Fruit fly (Drosophila melanogaster) whole organism, embryonic: ENCODE measurements around the gene CG13031.
A peak's percentile ranks its signal among the peaks of the same experiment; 100 is the strongest.

Experiments used
- Awh ChIP-seq: fragments of 200-800 bp; sonication (Bioruptor generic); IDR thresholded peaks from 2 replicates; pipeline ENCODE4, ENCODE4 v1.3.6; 2022; ENCODE audit warnings: missing biosample characterization, missing genetic modification characterization
- B-H2 ChIP-seq: fragments of 200-800 bp; sonication (Bioruptor generic); optimal IDR thresholded peaks from 2 replicates; lab custom pipeline; 2018; ENCODE audit warnings: missing biosample characterization, mild to moderate bottlenecking, missing genetic modification characterization
- CG10209 ChIP-seq: fragments of 200-800 bp; sonication (Bioruptor generic); optimal IDR thresholded peaks from 3 replicates; lab custom pipeline; 2017; ENCODE audit warnings: missing biosample characterization, mild to moderate bottlenecking, missing genetic modification characterization, missing genetic modification reagents
- CG11093 ChIP-seq: fragments of 200-800 bp; sonication (Bioruptor generic); IDR thresholded peaks from 3 replicates; pipeline ENCODE4 v1.3.6; 2022; ENCODE audit warnings: missing biosample characterization, missing genetic modification characterization
- CG11560 ChIP-seq: fragments of 200-800 bp; sonication (Bioruptor generic); IDR thresholded peaks from 3 replicates; pipeline ENCODE4 v1.3.6; 2022; ENCODE audit warnings: missing biosample characterization, missing genetic modification characterization
- CG12104 ChIP-seq: fragments of 200-800 bp; sonication (Bioruptor generic); optimal IDR thresholded peaks from 3 replicates; lab custom pipeline; 2016; ENCODE audit warnings: missing biosample characterization, missing genetic modification characterization
- CG12236 ChIP-seq: fragments of 200-800 bp; sonication (Bioruptor generic); optimal IDR thresholded peaks from 2 replicates; lab custom pipeline; 2016; ENCODE audit warnings: missing biosample characterization, missing genetic modification characterization
- CG12299 ChIP-seq: fragments of 200-800 bp; sonication (Bioruptor generic); optimal IDR thresholded peaks from 2 replicates; lab custom pipeline; 2018; ENCODE audit warnings: missing biosample characterization, mild to moderate bottlenecking, missing genetic modification characterization
- CG13123 ChIP-seq: fragments of 200-800 bp; sonication (Bioruptor generic); optimal IDR thresholded peaks from 2 replicates; lab custom pipeline; 2016; ENCODE audit warnings: missing biosample characterization, missing genetic modification characterization
- CG13424 ChIP-seq: fragments of 200-800 bp; sonication (Bioruptor generic); optimal IDR thresholded peaks from 2 replicates; lab custom pipeline; 2019; ENCODE audit warnings: missing biosample characterization, mild to moderate bottlenecking, missing genetic modification characterization, moderate library complexity
- CG14441 ChIP-seq: fragments of 200-800 bp; sonication (Bioruptor generic); IDR thresholded peaks from 2 replicates; pipeline ENCODE4 v1.3.6; 2022; ENCODE audit warnings: missing biosample characterization, missing genetic modification characterization
- CG15073 ChIP-seq: fragments of 200-800 bp; sonication (Bioruptor generic); optimal IDR thresholded peaks from 2 replicates; lab custom pipeline; 2016; ENCODE audit warnings: missing biosample characterization, missing genetic modification characterization
- CG1792 ChIP-seq: fragments of 200-800 bp; sonication (Bioruptor generic); optimal IDR thresholded peaks from 2 replicates; lab custom pipeline; 2016; ENCODE audit warnings: missing biosample characterization, missing genetic modification characterization
- CG18476 ChIP-seq: fragments of 200-800 bp; sonication (Bioruptor generic); optimal IDR thresholded peaks from 2 replicates; lab custom pipeline; 2016; ENCODE audit warnings: missing biosample characterization, mild to moderate bottlenecking, missing genetic modification characterization
- CG2116 ChIP-seq: fragments of 200-800 bp; sonication (Bioruptor generic); optimal IDR thresholded peaks from 3 replicates; lab custom pipeline; 2018; ENCODE audit warnings: missing biosample characterization, mild to moderate bottlenecking, missing genetic modification characterization
- CG2202 ChIP-seq: fragments of 200-800 bp; sonication (Bioruptor generic); optimal IDR thresholded peaks from 2 replicates; lab custom pipeline; 2018; ENCODE audit warnings: missing biosample characterization, mild to moderate bottlenecking, missing genetic modification characterization
- CG31388 ChIP-seq: fragments of 200-800 bp; sonication (Bioruptor generic); optimal IDR thresholded peaks from 2 replicates; lab custom pipeline; 2016; ENCODE audit warnings: missing biosample characterization, missing genetic modification characterization
- CG31441 ChIP-seq: fragments of 200-800 bp; sonication (Bioruptor generic); IDR thresholded peaks from 2 replicates; pipeline ENCODE4 v1.3.6; 2022; ENCODE audit warnings: missing biosample characterization, missing genetic modification characterization
- CG33557 ChIP-seq: fragments of 200-800 bp; sonication (Bioruptor generic); optimal IDR thresholded peaks from 2 replicates; lab custom pipeline; 2019; ENCODE audit warnings: missing biosample characterization, mild to moderate bottlenecking, missing genetic modification characterization, moderate library complexity
- CG34376 ChIP-seq: fragments of 200-800 bp; sonication (Bioruptor generic); optimal IDR thresholded peaks from 2 replicates; lab custom pipeline; 2018; ENCODE audit warnings: missing biosample characterization, mild to moderate bottlenecking, missing genetic modification characterization
- CG5245 ChIP-seq: fragments of 200-800 bp; sonication (Bioruptor generic); optimal IDR thresholded peaks from 3 replicates; lab custom pipeline; 2016; ENCODE audit warnings: missing biosample characterization, missing genetic modification characterization
- CG7963 ChIP-seq: fragments of 200-800 bp; sonication (Bioruptor generic); IDR thresholded peaks from 3 replicates; pipeline ENCODE4 v1.3.6; 2022; ENCODE audit warnings: missing biosample characterization, missing genetic modification characterization; ENCODE audit not compliant: partially characterized antibody
- CG8924 ChIP-seq: fragments of 200-800 bp; optimal IDR thresholded peaks from 3 replicates; lab custom pipeline; 2019; ENCODE audit warnings: missing biosample characterization, mild to moderate bottlenecking, missing genetic modification characterization, moderate library complexity
- CG9609 ChIP-seq: fragments of 200-800 bp; sonication (Bioruptor generic); optimal IDR thresholded peaks from 3 replicates; lab custom pipeline; 2016; ENCODE audit warnings: missing biosample characterization, missing genetic modification characterization
- Deaf1 ChIP-seq: fragments of 200-800 bp; optimal IDR thresholded peaks from 3 replicates; lab custom pipeline; 2019; ENCODE audit warnings: missing biosample characterization, mild to moderate bottlenecking, missing genetic modification characterization, moderate library complexity
- Dp ChIP-seq: fragments of 200-800 bp; sonication (Bioruptor generic); optimal IDR thresholded peaks from 2 replicates; lab custom pipeline; 2018; ENCODE audit warnings: missing biosample characterization, mild to moderate bottlenecking, missing genetic modification characterization, moderate library complexity
- Ets65A ChIP-seq: fragments of 200-800 bp; sonication (Bioruptor generic); peaks from one replicate; lab custom pipeline; 2016; ENCODE audit warnings: missing biosample characterization, missing genetic modification characterization
- Gug ChIP-seq: fragments of 200-800 bp; sonication (Bioruptor generic); IDR thresholded peaks from 4 replicates; pipeline ENCODE4 v1.3.6; 2022; ENCODE audit warnings: missing biosample characterization, missing genetic modification characterization
- HLHmδ ChIP-seq: fragments of 200-800 bp; sonication (Bioruptor generic); optimal IDR thresholded peaks from 2 replicates; lab custom pipeline; 2018; ENCODE audit warnings: missing biosample characterization, mild to moderate bottlenecking, missing genetic modification characterization, moderate library complexity
- NfI ChIP-seq: fragments of 200-800 bp; sonication (Bioruptor generic); optimal IDR thresholded peaks from 3 replicates; lab custom pipeline; 2018; ENCODE audit warnings: missing biosample characterization, mild to moderate bottlenecking, missing genetic modification characterization, moderate library complexity
- Six4 ChIP-seq: fragments of 200-800 bp; sonication (Bioruptor generic); optimal IDR thresholded peaks from 2 replicates; lab custom pipeline; 2016; ENCODE audit warnings: missing biosample characterization, missing genetic modification characterization
- ara ChIP-seq: fragments of 200-800 bp; sonication (Bioruptor generic); IDR thresholded peaks from 2 replicates; pipeline ENCODE4 v1.3.6; 2022; ENCODE audit warnings: missing biosample characterization, missing genetic modification characterization
- br ChIP-seq: fragments of >200 bp; optimal IDR thresholded peaks from 2 replicates; lab custom pipeline; 2017
- ci ChIP-seq: fragments of 200-800 bp; sonication (Bioruptor generic); IDR thresholded peaks from 3 replicates; pipeline ENCODE4 v1.3.6; 2022; ENCODE audit warnings: missing biosample characterization, missing genetic modification characterization
- eyg ChIP-seq: fragments of 200-800 bp; sonication (Bioruptor generic); optimal IDR thresholded peaks from 3 replicates; lab custom pipeline; 2016; ENCODE audit warnings: missing biosample characterization, missing genetic modification characterization
- gro ChIP-seq: fragments of 200-800 bp; sonication (Bioruptor generic); optimal IDR thresholded peaks from 2 replicates; lab custom pipeline; 2016; ENCODE audit warnings: missing biosample characterization, missing genetic modification characterization
- hbn ChIP-seq: fragments of 200-800 bp; sonication (Bioruptor generic); IDR thresholded peaks from 2 replicates; pipeline ENCODE4 v1.3.6; 2022; ENCODE audit warnings: missing biosample characterization, missing genetic modification characterization; ENCODE audit not compliant: partially characterized antibody
- hkb ChIP-seq, 2 experiments: fragments of 200-800 bp in 1 of 2; fragments of >200 bp in 1 of 2; sonication (Bioruptor generic) in 1 of 2; IDR thresholded peaks in 1 of 2; optimal IDR thresholded peaks in 1 of 2; 2 replicates each; pipeline versions ENCODE4 v1.3.6 to Lab custom; 2017 to 2022; ENCODE audit warnings: missing biosample characterization in 1 of 2, missing genetic modification characterization in 1 of 2
- jigr1 ChIP-seq: fragments of 200-800 bp; sonication (Bioruptor generic); IDR thresholded peaks from 3 replicates; pipeline ENCODE4 v1.3.6; 2022; ENCODE audit warnings: missing biosample characterization, missing genetic modification characterization
- jing ChIP-seq: fragments of 200-800 bp; sonication (Bioruptor generic); optimal IDR thresholded peaks from 2 replicates; lab custom pipeline; 2018; ENCODE audit warnings: missing biosample characterization, mild to moderate bottlenecking, missing genetic modification characterization
- klu ChIP-seq: fragments of 200-800 bp; sonication (Bioruptor generic); IDR thresholded peaks from 2 replicates; pipeline ENCODE4 v1.3.6; 2022; ENCODE audit warnings: missing biosample characterization, missing genetic modification characterization
- knrl ChIP-seq: fragments of 200-800 bp; sonication (Bioruptor generic); IDR thresholded peaks from 3 replicates; pipeline ENCODE4 v1.3.6; 2022; ENCODE audit warnings: missing biosample characterization, missing genetic modification characterization; ENCODE audit not compliant: partially characterized antibody
- pfk ChIP-seq: fragments of 200-800 bp; sonication (Bioruptor generic); optimal IDR thresholded peaks from 2 replicates; lab custom pipeline; 2018; ENCODE audit warnings: missing biosample characterization, mild to moderate bottlenecking, missing genetic modification characterization, moderate library complexity
- stwl ChIP-seq: fragments of 200-800 bp; sonication (Bioruptor generic); optimal IDR thresholded peaks from 3 replicates; lab custom pipeline; 2018; ENCODE audit warnings: missing biosample characterization, mild to moderate bottlenecking, missing genetic modification characterization, moderate library complexity
- tll ChIP-seq, 2 experiments: fragments of 200-800 bp in 1 of 2; fragments of >200 bp in 1 of 2; sonication (Bioruptor generic) in 1 of 2; optimal IDR thresholded peaks; 2 replicates each; lab custom pipeline; 2017 to 2019; ENCODE audit warnings: missing biosample characterization in 2 of 2, missing genetic modification characterization in 2 of 2, mild to moderate bottlenecking in 1 of 2, moderate library complexity in 1 of 2
- twi ChIP-seq: fragments of 200-800 bp; optimal IDR thresholded peaks from 2 replicates; lab custom pipeline; 2019; ENCODE audit warnings: missing biosample characterization, mild to moderate bottlenecking, missing genetic modification characterization, moderate library complexity
- unc-4 ChIP-seq: fragments of 200-800 bp; sonication (Bioruptor generic); IDR thresholded peaks from 2 replicates; pipeline ENCODE4 v1.3.6; 2022; ENCODE audit warnings: missing biosample characterization, missing genetic modification characterization; ENCODE audit not compliant: partially characterized antibody
- usp ChIP-seq: fragments of >200 bp; optimal IDR thresholded peaks from 2 replicates; lab custom pipeline; 2017; ENCODE audit warnings: missing biosample characterization, missing genetic modification characterization
- z ChIP-seq: fragments of 200-800 bp; sonication (Bioruptor generic); IDR thresholded peaks from 3 replicates; pipeline ENCODE4 v1.3.6; 2022; ENCODE audit warnings: missing biosample characterization, missing genetic modification characterization

Gene CG13031

DNA sequence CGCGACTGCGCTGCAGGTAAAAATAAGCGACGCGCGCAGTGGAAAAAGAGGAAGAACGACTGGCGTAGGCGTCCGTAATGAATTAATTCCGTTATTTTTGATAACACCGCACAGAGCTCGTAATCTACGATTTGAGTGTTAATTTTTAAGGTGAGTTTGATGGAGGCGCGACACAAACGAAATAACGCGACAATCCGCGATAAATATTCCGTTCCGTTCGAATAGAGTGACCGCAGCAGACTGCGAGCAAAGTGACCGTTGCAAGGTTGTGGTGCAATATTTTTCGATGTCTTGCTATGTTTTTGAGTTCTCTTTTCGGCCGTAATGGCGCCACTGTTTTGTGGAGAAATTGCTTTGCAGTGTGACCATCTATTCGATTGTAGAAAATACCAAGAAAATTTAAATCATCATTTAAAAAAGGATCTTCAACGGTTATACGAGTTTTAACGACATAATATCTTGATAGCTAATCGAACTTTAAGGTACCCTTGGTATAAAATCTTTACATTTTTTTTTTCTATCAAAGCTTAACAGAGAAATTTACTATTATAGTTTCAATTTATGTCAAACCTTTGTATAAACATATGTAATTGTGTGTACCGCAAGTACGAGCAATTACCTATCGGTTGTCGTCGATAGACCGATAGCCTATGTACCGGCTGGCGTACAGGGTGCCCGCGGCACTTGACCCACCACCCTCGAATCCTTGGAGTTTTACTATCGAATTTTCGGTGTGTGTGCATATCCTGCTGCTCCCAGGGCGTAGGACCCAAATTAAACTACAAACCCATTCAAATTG is 13.0 kb upstream of the CG13031 start, which contains the start of the genes CG43954, Lasp and Dab (continued):
- TF ChIP-seq B-H2 (GFP tag; lab: Kevin White, UChicago) (peak; percentile 47), Awh (GFP tag; lab: Robert Waterston, UW) (peak; percentile 9; the same call in 1 of the 2 replicates), hbn (GFP tag; lab: Robert Waterston, UW) (no peak), Deaf1 (tag; lab: Kevin White, UChicago) (peak; percentile 45), CG13424 (no peak), CG10209 (GFP tag; lab: Kevin White, UChicago) (no peak), stwl (tag; lab: Kevin White, UChicago) (peak; percentile 61), jing (GFP tag; lab: Kevin White, UChicago) (no peak), CG34376 (peak; percentile 71), knrl (GFP tag; lab: Robert Waterston, UW) (peak; percentile 47; the same call in 2 of the 3 replicates), CG1792 (GFP tag; lab: Kevin White, UChicago) (no peak), Ets65A (GFP tag; lab: Kevin White, UChicago) (no peak), ara (no peak), HLHmδ (peak; percentile 86), ci (GFP tag; lab: Robert Waterston, UW) (peak; percentile 76; the same call in 2 of the 3 replicates), CG11560 (tag; lab: Robert Waterston, UW) (no peak), CG33557 (peak; percentile 4), CG7963 (0 out of 3 replicates have a peak, but pooled peaks have one; percentile 14), usp (no peak), CG18476 (GFP tag; lab: Kevin White, UChicago) (no peak), CG15073 (GFP tag; lab: Kevin White, UChicago) (no peak), CG12299 (tag; lab: Kevin White, UChicago) (no peak), CG14441 (GFP tag; lab: Robert Waterston, UW) (no peak), CG13123 (peak; percentile 2), klu (no peak), tll (GFP tag; optimal IDR thresholded peaks at IDR 0.05; lab: Kevin White, UChicago) (no peak), Gug (0 out of 4 replicates have a peak, but pooled peaks have one; percentile 21), CG31441 (GFP tag; lab: Robert Waterston, UW) (peak; percentile 49; the same call in 1 of the 2 replicates), CG5245 (GFP tag; lab: Kevin White, UChicago) (no peak), CG9609 (no peak), Six4 (GFP tag; lab: Kevin White, UChicago) (peak; percentile 5), hkb (optimal IDR thresholded peaks at IDR 0.05; lab: Kevin White, UChicago) (no peak), hkb (GFP tag; IDR thresholded peaks at IDR 0.05; lab: Robert Waterston, UW) (peak; percentile 12; the same call in 1 of the 2 replicates), z (GFP tag; lab: Robert Waterston, UW) (peak; percentile 58; the same call in 2 of the 3 replicates), jigr1 (GFP tag; lab: Robert Waterston, UW) (no peak), CG31388 (GFP tag; lab: Kevin White, UChicago) (no peak), CG2202 (tag; lab: Kevin White, UChicago) (no peak), br (lab: Kevin White, UChicago) (no peak), CG11093 (GFP tag; lab: Robert Waterston, UW) (no peak), CG2116 (GFP tag; lab: Kevin White, UChicago) (peak; percentile 70), CG12104 (GFP tag; lab: Kevin White, UChicago) (no peak), eyg (GFP tag; lab: Kevin White, UChicago) (no peak), CG8924 (tag; lab: Kevin White, UChicago) (peak; percentile 37), pfk (GFP tag; lab: Kevin White, UChicago) (peak; percentile 62), CG12236 (GFP tag; lab: Kevin White, UChicago) (no peak), unc-4 (GFP tag; lab: Robert Waterston, UW) (no peak; the same call in none of the 2 replicates), gro (GFP tag; lab: Kevin White, UChicago) (peak; percentile 56), Dp (GFP tag; lab: Kevin White, UChicago) (peak; percentile 79), twi (tag; lab: Kevin White, UChicago) (no peak), NfI (GFP tag; lab: Kevin White, UChicago) (peak; percentile 42)
